Fruit fly (Drosophila melanogaster) whole organism, embryonic: ENCODE data around the gene Grik.
A peak's percentile ranks its signal among the peaks of the same experiment; 100 is the strongest.

Experiments used
- Adf1 ChIP-seq: fragments of 200-800 bp; sonication (Bioruptor generic); IDR thresholded peaks from 2 replicates; pipeline ENCODE4 v1.3.6; 2022; ENCODE audit warnings: missing biosample characterization, missing genetic modification characterization
- Antp ChIP-seq: fragments of 200-800 bp; sonication (Bioruptor generic); optimal IDR thresholded peaks from 3 replicates; lab custom pipeline; 2016; ENCODE audit warnings: missing biosample characterization, missing genetic modification characterization
- BtbVII ChIP-seq: fragments of 200-800 bp; sonication (Bioruptor generic); optimal IDR thresholded peaks from 3 replicates; lab custom pipeline; 2017; ENCODE audit warnings: missing biosample characterization, mild to moderate bottlenecking, missing genetic modification characterization
- CG12659 ChIP-seq: fragments of 200-800 bp; sonication (Bioruptor generic); optimal IDR thresholded peaks from 3 replicates; lab custom pipeline; 2017; ENCODE audit warnings: mild to moderate bottlenecking, missing biosample characterization, missing genetic modification reagents, missing genetic modification characterization
- CG13624 ChIP-seq: fragments of 200-800 bp; sonication (Bioruptor generic); optimal IDR thresholded peaks from 2 replicates; lab custom pipeline; 2016; ENCODE audit warnings: missing biosample characterization, missing genetic modification characterization
- CG14050 ChIP-seq: fragments of 200-800 bp; sonication (Bioruptor generic); IDR thresholded peaks from 3 replicates; pipeline ENCODE4 v1.3.6; 2022; ENCODE audit warnings: missing biosample characterization, missing genetic modification characterization
- CG14965 ChIP-seq: fragments of 200-800 bp; sonication (Bioruptor generic); optimal IDR thresholded peaks from 2 replicates; lab custom pipeline; 2016; ENCODE audit warnings: missing biosample characterization, missing genetic modification characterization, borderline replicate concordance
- CG2712 ChIP-seq: fragments of 200-800 bp; optimal IDR thresholded peaks from 3 replicates; lab custom pipeline; 2019; ENCODE audit warnings: missing biosample characterization, mild to moderate bottlenecking, missing genetic modification characterization, moderate library complexity
- CG2875 ChIP-seq: fragments of 200-800 bp; sonication (Bioruptor generic); optimal IDR thresholded peaks from 2 replicates; lab custom pipeline; 2017; ENCODE audit warnings: missing biosample characterization, mild to moderate bottlenecking, missing genetic modification characterization, missing genetic modification reagents
- CG33557 ChIP-seq: fragments of 200-800 bp; sonication (Bioruptor generic); optimal IDR thresholded peaks from 2 replicates; lab custom pipeline; 2019; ENCODE audit warnings: missing biosample characterization, mild to moderate bottlenecking, missing genetic modification characterization, moderate library complexity
- CG6813 ChIP-seq: fragments of 200-800 bp; sonication (Bioruptor generic); optimal IDR thresholded peaks from 2 replicates; lab custom pipeline; 2017; ENCODE audit warnings: missing biosample characterization, missing genetic modification characterization, mild to moderate bottlenecking, moderate library complexity, missing genetic modification reagents
- CG7745 ChIP-seq: fragments of 200-800 bp; sonication (Bioruptor generic); optimal IDR thresholded peaks from 2 replicates; lab custom pipeline; 2018; ENCODE audit warnings: missing biosample characterization, mild to moderate bottlenecking, missing genetic modification characterization, moderate library complexity
- CG7928 ChIP-seq: fragments of 200-800 bp; sonication (Bioruptor generic); optimal IDR thresholded peaks from 2 replicates; lab custom pipeline; 2017; ENCODE audit warnings: missing biosample characterization, mild to moderate bottlenecking, missing genetic modification characterization
- CG9215 ChIP-seq: fragments of 200-800 bp; sonication (Bioruptor generic); IDR thresholded peaks from 2 replicates; pipeline ENCODE4 v1.3.6; 2022; ENCODE audit warnings: missing biosample characterization, missing genetic modification characterization
- Dad ChIP-seq: fragments of 200-800 bp; sonication (Bioruptor generic); optimal IDR thresholded peaks from 3 replicates; lab custom pipeline; 2016; ENCODE audit warnings: missing biosample characterization, missing genetic modification characterization
- H15 ChIP-seq: fragments of 200-800 bp; sonication (Bioruptor generic); IDR thresholded peaks from 3 replicates; pipeline ENCODE4 v1.3.6; 2022; ENCODE audit warnings: missing biosample characterization, missing genetic modification characterization
- Hand ChIP-seq: fragments of 200-800 bp; sonication (Bioruptor generic); optimal IDR thresholded peaks from 2 replicates; lab custom pipeline; 2017; ENCODE audit warnings: mild to moderate bottlenecking, missing biosample characterization, missing genetic modification reagents, missing genetic modification characterization
- Hmx ChIP-seq: fragments of 200-800 bp; sonication (Bioruptor generic); optimal IDR thresholded peaks from 2 replicates; lab custom pipeline; 2016; ENCODE audit warnings: missing biosample characterization, missing genetic modification characterization
- Lhr ChIP-seq: fragments of 200-800 bp; sonication (Bioruptor generic); optimal IDR thresholded peaks from 3 replicates; lab custom pipeline; 2017; ENCODE audit warnings: mild to moderate bottlenecking, missing biosample characterization, missing genetic modification reagents, missing genetic modification characterization
- NFAT ChIP-seq: fragments of 200-800 bp; sonication (Bioruptor generic); IDR thresholded peaks from 2 replicates; pipeline ENCODE4 v1.3.6; 2022; ENCODE audit warnings: missing biosample characterization, missing genetic modification characterization
- NK7.1 ChIP-seq: fragments of 200-800 bp; sonication (Bioruptor generic); optimal IDR thresholded peaks from 3 replicates; lab custom pipeline; 2016; ENCODE audit warnings: missing biosample characterization, missing genetic modification characterization
- Poxn ChIP-seq: fragments of 200-800 bp; sonication (Bioruptor generic); IDR thresholded peaks from 2 replicates; pipeline ENCODE4 v1.3.6; 2022; ENCODE audit warnings: missing biosample characterization, missing genetic modification characterization
- Rfx ChIP-seq: fragments of 200-800 bp; sonication (Bioruptor generic); IDR thresholded peaks from 2 replicates; pipeline ENCODE4 v1.3.6; 2022; ENCODE audit warnings: missing biosample characterization, missing genetic modification characterization
- Sox100B ChIP-seq: fragments of 200-800 bp; sonication (Bioruptor generic); optimal IDR thresholded peaks from 3 replicates; lab custom pipeline; 2018; ENCODE audit warnings: missing biosample characterization, mild to moderate bottlenecking, missing genetic modification characterization
- Sry-β ChIP-seq: fragments of 200-800 bp; sonication (Bioruptor generic); optimal IDR thresholded peaks from 2 replicates; lab custom pipeline; 2018; ENCODE audit warnings: missing biosample characterization, mild to moderate bottlenecking, missing genetic modification characterization, moderate library complexity
- bcd ChIP-seq: fragments of 200-800 bp; sonication (Bioruptor generic); optimal IDR thresholded peaks from 2 replicates; lab custom pipeline; 2017; ENCODE audit warnings: missing biosample characterization, mild to moderate bottlenecking, missing genetic modification characterization
- corto ChIP-seq: fragments of 200-800 bp; sonication (Bioruptor generic); optimal IDR thresholded peaks from 2 replicates; lab custom pipeline; 2016; ENCODE audit warnings: missing biosample characterization, mild to moderate bottlenecking, missing genetic modification characterization, moderate library complexity
- croc ChIP-seq: fragments of 200-800 bp; sonication (Bioruptor generic); conservative IDR thresholded peaks from 3 replicates; pipeline ENCODE4 v1.3.6; 2022; ENCODE audit warnings: missing biosample characterization, missing genetic modification characterization
- danr ChIP-seq: fragments of 200-800 bp; sonication (Bioruptor generic); IDR thresholded peaks from 2 replicates; pipeline ENCODE4 v1.3.6; 2022; ENCODE audit warnings: missing biosample characterization, missing genetic modification characterization
- dm ChIP-seq: fragments of 200-800 bp; sonication (Bioruptor generic); optimal IDR thresholded peaks from 3 replicates; lab custom pipeline; 2016; ENCODE audit warnings: missing biosample characterization, missing genetic modification characterization
- gcm2 ChIP-seq: fragments of 200-800 bp; sonication (Bioruptor generic); optimal IDR thresholded peaks from 2 replicates; lab custom pipeline; 2016; ENCODE audit warnings: missing biosample characterization, missing genetic modification characterization
- grau ChIP-seq: fragments of 200-800 bp; optimal IDR thresholded peaks from 3 replicates; lab custom pipeline; 2019; ENCODE audit warnings: missing biosample characterization, mild to moderate bottlenecking, missing genetic modification characterization, moderate library complexity
- gsb ChIP-seq: fragments of 200-800 bp; sonication (Bioruptor generic); IDR thresholded peaks from 2 replicates; pipeline ENCODE4 v1.3.6; 2022; ENCODE audit warnings: missing biosample characterization, missing genetic modification characterization
- ham ChIP-seq: fragments of 200-800 bp; sonication (Bioruptor generic); IDR thresholded peaks from 2 replicates; pipeline ENCODE4 v1.3.6; 2022; ENCODE audit warnings: missing biosample characterization, missing genetic modification characterization
- kah ChIP-seq: fragments of 200-800 bp; sonication (Bioruptor generic); optimal IDR thresholded peaks from 2 replicates; lab custom pipeline; 2018; ENCODE audit warnings: missing biosample characterization, mild to moderate bottlenecking, missing genetic modification characterization
- ken ChIP-seq: fragments of 200-800 bp; sonication (Bioruptor generic); IDR thresholded peaks from 3 replicates; pipeline ENCODE4 v1.3.6; 2022; ENCODE audit warnings: missing biosample characterization, missing genetic modification characterization
- pfk ChIP-seq: fragments of 200-800 bp; sonication (Bioruptor generic); optimal IDR thresholded peaks from 2 replicates; lab custom pipeline; 2018; ENCODE audit warnings: missing biosample characterization, mild to moderate bottlenecking, missing genetic modification characterization, moderate library complexity
- ranshi ChIP-seq: fragments of 200-800 bp; sonication (Bioruptor generic); IDR thresholded peaks from 2 replicates; pipeline ENCODE4 v1.3.6; 2022; ENCODE audit warnings: missing biosample characterization, missing genetic modification characterization
- repo ChIP-seq: fragments of 200-800 bp; sonication (Bioruptor generic); optimal IDR thresholded peaks from 2 replicates; lab custom pipeline; 2016; ENCODE audit warnings: missing biosample characterization, missing genetic modification characterization
- sc ChIP-seq, 3 experiments: fragments of >200 bp in 2 of 3; fragments of 200-800 bp in 1 of 3; sonication (Bioruptor generic) in 1 of 3; optimal IDR thresholded peaks; 2 replicates in 2 of 3; 3 replicates in 1 of 3; lab custom pipeline; 2017; ENCODE audit warnings: mild to moderate bottlenecking in 1 of 3, missing biosample characterization in 1 of 3, missing genetic modification characterization in 1 of 3, missing genetic modification reagents in 1 of 3
- sens-2 ChIP-seq: fragments of 200-800 bp; sonication (Bioruptor generic); IDR thresholded peaks from 2 replicates; pipeline ENCODE4 v1.3.6; 2022; ENCODE audit warnings: missing biosample characterization, missing genetic modification characterization
- shn ChIP-seq: fragments of 200-800 bp; sonication (Bioruptor generic); optimal IDR thresholded peaks from 3 replicates; lab custom pipeline; 2016; ENCODE audit warnings: missing biosample characterization, missing genetic modification characterization
- sima ChIP-seq: fragments of 200-800 bp; sonication (Bioruptor generic); optimal IDR thresholded peaks from 2 replicates; lab custom pipeline; 2016; ENCODE audit warnings: missing biosample characterization, missing genetic modification characterization
- ssp ChIP-seq: fragments of 200-800 bp; sonication (Bioruptor generic); IDR thresholded peaks from 2 replicates; pipeline ENCODE4 v1.3.6; 2022; ENCODE audit warnings: missing biosample characterization, missing genetic modification characterization
- tll ChIP-seq, 2 experiments: fragments of 200-800 bp in 1 of 2; fragments of >200 bp in 1 of 2; sonication (Bioruptor generic) in 1 of 2; optimal IDR thresholded peaks; 2 replicates each; lab custom pipeline; 2017 to 2019; ENCODE audit warnings: missing biosample characterization in 2 of 2, missing genetic modification characterization in 2 of 2, mild to moderate bottlenecking in 1 of 2, moderate library complexity in 1 of 2
- unpg ChIP-seq: fragments of 200-800 bp; sonication (Bioruptor generic); optimal IDR thresholded peaks from 3 replicates; lab custom pipeline; 2018; ENCODE audit warnings: missing biosample characterization, mild to moderate bottlenecking, missing genetic modification characterization, moderate library complexity
- vfl ChIP-seq: fragments of 200-800 bp; sonication (Bioruptor generic); optimal IDR thresholded peaks from 2 replicates; lab custom pipeline; 2016; ENCODE audit warnings: missing biosample characterization, missing genetic modification characterization

The Grik gene

DNA sequence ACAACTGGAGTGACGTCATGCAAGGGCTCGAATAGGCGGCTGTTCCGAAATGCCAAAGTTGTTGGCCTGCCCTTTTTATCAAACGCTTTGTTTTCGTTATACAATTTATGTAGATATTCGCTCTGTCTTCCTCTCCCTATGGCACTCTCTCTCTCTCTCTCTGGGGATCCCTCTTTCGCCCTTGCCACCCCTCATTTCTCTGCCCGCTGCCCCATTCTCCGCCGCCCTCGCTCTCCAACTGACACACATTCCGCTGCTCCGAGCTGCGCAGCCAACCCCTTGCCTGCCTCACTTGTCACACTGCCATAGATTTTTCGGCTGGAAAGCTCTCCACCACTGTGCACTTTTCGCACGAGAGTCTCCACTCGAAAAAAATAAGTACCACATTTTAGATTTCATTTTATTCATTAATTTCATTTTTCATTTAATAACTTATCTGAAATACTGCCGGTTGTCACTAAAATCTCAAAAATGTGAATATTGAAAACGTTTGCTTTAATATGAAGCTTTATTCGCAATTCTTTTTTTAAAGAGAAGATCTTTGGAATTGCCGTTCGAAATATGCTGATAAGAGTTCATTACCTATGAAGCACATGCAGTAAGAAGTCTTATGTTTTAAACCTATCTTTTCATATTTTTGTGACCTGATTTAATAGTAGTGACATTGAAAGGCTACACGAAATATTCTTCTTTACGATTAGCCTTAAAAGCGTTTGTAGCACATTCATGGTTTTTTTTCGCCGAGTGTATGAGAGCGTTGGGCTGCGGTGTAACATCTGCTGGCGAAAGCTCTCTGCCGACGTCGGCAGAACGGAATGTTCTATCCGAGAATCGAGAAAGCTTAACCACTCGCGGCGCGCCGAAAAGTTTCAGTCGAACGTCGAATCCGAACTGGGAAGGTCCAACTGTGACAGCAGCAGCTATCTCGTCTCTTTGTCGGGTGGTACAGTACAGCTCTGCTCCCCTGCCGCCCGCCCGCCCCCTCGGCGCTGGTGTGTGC lies 55.4 kb downstream of the Grik start (continued):
- TF ChIP-seq ranshi (GFP tag; lab: Robert Waterston, UW): peak; percentile 35
- no peak for TF ChIP-seq sc (optimal IDR thresholded peaks at IDR 0.05; lab: Kevin White, UChicago)
- peak; percentile 87 for TF ChIP-seq sc (GFP tag; optimal IDR thresholded peaks at IDR 0.05; lab: Kevin White, UChicago)
- TF ChIP-seq Rfx (GFP tag; lab: Robert Waterston, UW): peak; percentile 68
- TF ChIP-seq kah (GFP tag; lab: Kevin White, UChicago): peak; percentile 55
- peak; percentile 97 for TF ChIP-seq Adf1 (GFP tag; lab: Robert Waterston, UW)
- peak; percentile 58 for TF ChIP-seq CG7928 (GFP tag; lab: Kevin White, UChicago)
- TF ChIP-seq H15: peak; percentile 37; the same call in 1 of the 3 replicates
- TF ChIP-seq dm (GFP tag; lab: Kevin White, UChicago): peak; percentile 59
- TF ChIP-seq Antp (GFP tag; lab: Kevin White, UChicago): peak; percentile 75
- TF ChIP-seq Sox100B (GFP tag; lab: Kevin White, UChicago): peak; percentile 95
- TF ChIP-seq pfk (GFP tag; lab: Kevin White, UChicago): no peak
- peak; percentile 77 for TF ChIP-seq CG6813 (GFP tag; lab: Kevin White, UChicago)
- no peak for TF ChIP-seq CG33557 (GFP tag; lab: Kevin White, UChicago)
- TF ChIP-seq sens-2 (GFP tag; lab: Robert Waterston, UW): no peak
- peak; percentile 2 for TF ChIP-seq corto
- peak; percentile 85 for TF ChIP-seq CG2712 (tag; lab: Kevin White, UChicago)
- peak; percentile 74 for TF ChIP-seq vfl
- peak; percentile 89 for TF ChIP-seq Hand (GFP tag; lab: Kevin White, UChicago)
- no peak for TF ChIP-seq tll (GFP tag; optimal IDR thresholded peaks at IDR 0.05; lab: Kevin White, UChicago)
- TF ChIP-seq unpg (GFP tag; lab: Kevin White, UChicago): peak; percentile 67
- peak; percentile 57 for TF ChIP-seq Lhr (GFP tag; lab: Kevin White, UChicago)
- TF ChIP-seq grau (tag; lab: Kevin White, UChicago): peak; percentile 90
- peak; percentile 79 for TF ChIP-seq CG2875 (GFP tag; lab: Kevin White, UChicago)
- peak; percentile 39 for TF ChIP-seq repo
- peak; percentile 84 for TF ChIP-seq Dad
- peak; percentile 93 for TF ChIP-seq bcd
- TF ChIP-seq gsb: peak; percentile 40
- TF ChIP-seq CG9215 (GFP tag; lab: Robert Waterston, UW): peak; percentile 83; the same call in 1 of the 2 replicates
- peak; percentile 25 for TF ChIP-seq Sry-β (GFP tag; lab: Kevin White, UChicago)
- TF ChIP-seq CG14050 (GFP tag; lab: Robert Waterston, UW): no peak; the same call in 2 of the 3 replicates
- TF ChIP-seq Hmx: peak; percentile 60
- peak; percentile 94 for TF ChIP-seq CG12659 (GFP tag; lab: Kevin White, UChicago)
- no peak for TF ChIP-seq CG7745 (tag; lab: Kevin White, UChicago)
- TF ChIP-seq BtbVII (GFP tag; lab: Kevin White, UChicago): peak; percentile 91
- TF ChIP-seq sima: no peak
- no peak for TF ChIP-seq CG14965 (GFP tag; lab: Kevin White, UChicago)
- TF ChIP-seq NFAT: peak; percentile 64; the same call in 1 of the 2 replicates
- peak; percentile 47 for TF ChIP-seq Poxn (GFP tag; lab: Robert Waterston, UW)
- TF ChIP-seq ssp (GFP tag; lab: Robert Waterston, UW): peak; percentile 32; the same call in 1 of the 2 replicates
- TF ChIP-seq danr (GFP tag; lab: Robert Waterston, UW): no peak
- TF ChIP-seq shn (GFP tag; lab: Kevin White, UChicago): peak; percentile 69
- no peak for TF ChIP-seq ham (GFP tag; lab: Robert Waterston, UW)
- no peak; the same call in 2 of the 3 replicates for TF ChIP-seq ken
- peak; percentile 38; the same call in 1 of the 3 replicates for TF ChIP-seq croc (GFP tag; lab: Robert Waterston, UW)
- peak; percentile 66 for TF ChIP-seq NK7.1 (GFP tag; lab: Kevin White, UChicago)
- TF ChIP-seq CG13624 (GFP tag; lab: Kevin White, UChicago): peak; percentile 81
- peak; percentile 53 for TF ChIP-seq gcm2 (GFP tag; lab: Kevin White, UChicago)
